Fruit fly (Drosophila melanogaster): ENCODE data around the gene CG6576.
A peak's percentile ranks its signal among the peaks of the same experiment; 100 is the strongest.

CG6576 gene

DNA sequence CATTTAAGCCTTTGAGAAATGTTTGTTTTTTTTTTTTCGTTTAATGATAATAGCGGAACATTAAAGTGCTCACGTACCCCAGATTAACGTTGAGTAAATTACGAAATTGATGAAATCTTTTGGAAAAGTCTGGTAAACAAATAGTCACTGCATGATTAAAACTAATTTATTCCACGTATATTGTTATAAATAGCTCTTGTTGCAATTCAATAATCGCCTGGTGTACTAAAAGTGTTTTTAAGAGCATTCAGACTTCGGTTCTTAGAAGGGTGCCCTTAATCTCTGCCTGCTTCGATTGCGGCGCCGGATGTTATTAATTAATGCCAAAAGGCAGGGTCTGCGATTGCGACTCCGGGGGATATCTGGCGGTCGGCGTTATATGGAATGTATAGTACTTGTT lies 46.9 kb upstream of the CG6576 start (continued):
- TF ChIP-seq Fer3 (tag; optimal IDR thresholded peaks at IDR 0.05) (no peak), CG1529 (GFP tag; optimal IDR thresholded peaks at IDR 0.05) (no peak), Hey (tag; optimal IDR thresholded peaks at IDR 0.05) (no peak), CG9797 (GFP tag; optimal IDR thresholded peaks at IDR 0.05) (no peak), vfl (GFP tag; optimal IDR thresholded peaks at IDR 0.05) (no peak), onecut (GFP tag; IDR thresholded peaks at IDR 0.05) (no peak), CG3163 (GFP tag; optimal IDR thresholded peaks at IDR 0.05) (no peak), Ssrp (tag; optimal IDR thresholded peaks at IDR 0.05) (no peak), CG10543 (GFP tag; optimal IDR thresholded peaks at IDR 0.05) (peak; percentile 16), CG8944 (GFP tag; optimal IDR thresholded peaks at IDR 0.05) (no peak), CG34422 (GFP tag; IDR thresholded peaks at IDR 0.05) (no peak), CG3995 (GFP tag; optimal IDR thresholded peaks at IDR 0.05) (no peak), corto (GFP tag; optimal IDR thresholded peaks at IDR 0.05) (no peak), odd (GFP tag; optimal IDR thresholded peaks at IDR 0.05) (no peak), Doc3 (GFP tag; IDR thresholded peaks at IDR 0.05; ENCODE audit: partially characterized antibody) (no peak), CG13775 (GFP tag; optimal IDR thresholded peaks at IDR 0.05) (no peak), CG12219 (GFP tag; optimal IDR thresholded peaks at IDR 0.05) (no peak), Awh (GFP tag; IDR thresholded peaks at IDR 0.05) (no peak), Dfd (GFP tag; optimal IDR thresholded peaks at IDR 0.05) (no peak), CG1024 (GFP tag; IDR thresholded peaks at IDR 0.05) (no peak), CG6272 (GFP tag; IDR thresholded peaks at IDR 0.05) (no peak), sug (tag; optimal IDR thresholded peaks at IDR 0.05) (peak; percentile 84), CG7963 (GFP tag; IDR thresholded peaks at IDR 0.05; ENCODE audit: partially characterized antibody) (no peak), cas (GFP tag; IDR thresholded peaks at IDR 0.05) (no peak), row (GFP tag; IDR thresholded peaks at IDR 0.05) (peak; percentile 35; the same call in 2 of the 3 replicates), dpn (GFP tag; optimal IDR thresholded peaks at IDR 0.05) (no peak), Mes4 (GFP tag; optimal IDR thresholded peaks at IDR 0.05) (no peak), p53 (GFP tag; optimal IDR thresholded peaks at IDR 0.05) (no peak), CG6689 (GFP tag; IDR thresholded peaks at IDR 0.05) (no peak), CG17568 (GFP tag; optimal IDR thresholded peaks at IDR 0.05) (no peak), CG6791 (GFP tag; IDR thresholded peaks at IDR 0.05; ENCODE audit: partially characterized antibody) (no peak), CG33213 (GFP tag; optimal IDR thresholded peaks at IDR 0.05) (no peak), exex (tag; optimal IDR thresholded peaks at IDR 0.05) (peak; percentile 13), Fer2 (tag; optimal IDR thresholded peaks at IDR 0.05) (no peak), pum (GFP tag; optimal IDR thresholded peaks at IDR 0.05) (no peak), CG8089 (GFP tag; optimal IDR thresholded peaks at IDR 0.05) (no peak), Hmr (GFP tag; optimal IDR thresholded peaks at IDR 0.05) (peak; percentile 22), sens-2 (GFP tag; IDR thresholded peaks at IDR 0.05) (no peak), HHEX (GFP tag; optimal IDR thresholded peaks at IDR 0.05) (no peak), lab (GFP tag; optimal IDR thresholded peaks at IDR 0.05) (peak; percentile 6), CG2712 (tag; optimal IDR thresholded peaks at IDR 0.05) (no peak), tgo (GFP tag; IDR thresholded peaks at IDR 0.05) (no peak), chinmo (GFP tag; IDR thresholded peaks at IDR 0.05; ENCODE audit: partially characterized antibody) (no peak), en (GFP tag; optimal IDR thresholded peaks at IDR 0.05) (no peak), wdn (GFP tag; IDR thresholded peaks at IDR 0.05) (no peak), CG34376 (GFP tag; optimal IDR thresholded peaks at IDR 0.05) (no peak), CG2120 (GFP tag; optimal IDR thresholded peaks at IDR 0.05) (peak; percentile 61), jigr1 (GFP tag; IDR thresholded peaks at IDR 0.05) (no peak), CG17186 (GFP tag; optimal IDR thresholded peaks at IDR 0.05) (no peak), CG11085 (GFP tag; IDR thresholded peaks at IDR 0.05) (no peak), nerfin-2 (GFP tag; IDR thresholded peaks at IDR 0.05; ENCODE audit: partially characterized antibody) (no peak), Dip3 (GFP tag; optimal IDR thresholded peaks at IDR 0.05) (peak; percentile 25)
